Fruit fly (Drosophila melanogaster): Measurements from ENCODE around the gene Pkd2.

Pkd2 gene

dm6 chr2L:12435976-12436771 is 38.1 kb downstream of the Pkd2 start (continued):
- TF ChIP-seq CG3281 (GFP tag; optimal IDR thresholded peaks at IDR 0.05): peak; percentile 1
- TF ChIP-seq bbx (GFP tag; IDR thresholded peaks at IDR 0.05; ENCODE audit: partially characterized antibody): no peak
- no peak for TF ChIP-seq Hmx (GFP tag; optimal IDR thresholded peaks at IDR 0.05)
- TF ChIP-seq CG14710 (tag; optimal IDR thresholded peaks at IDR 0.05): no peak
- peak; percentile 54 for TF ChIP-seq pzg (GFP tag; optimal IDR thresholded peaks at IDR 0.05)
- TF ChIP-seq Doc2 (GFP tag; IDR thresholded peaks at IDR 0.05): no peak
- 0 out of 4 replicates have a peak, but pooled peaks have one; percentile 3 for TF ChIP-seq Dll (GFP tag; IDR thresholded peaks at IDR 0.05; ENCODE audit: partially characterized antibody)
- TF ChIP-seq Chrac-16 (GFP tag; optimal IDR thresholded peaks at IDR 0.05): no peak
- no peak for TF ChIP-seq unpg (GFP tag; optimal IDR thresholded peaks at IDR 0.05)
- no peak for TF ChIP-seq toy (GFP tag; IDR thresholded peaks at IDR 0.05)
- no peak for TF ChIP-seq CG31388 (GFP tag; optimal IDR thresholded peaks at IDR 0.05)
- no peak for TF ChIP-seq caup (GFP tag; optimal IDR thresholded peaks at IDR 0.05; ENCODE audit: severe bottlenecking)
- peak; percentile 10 for TF ChIP-seq stwl (tag; optimal IDR thresholded peaks at IDR 0.05)
- no peak for TF ChIP-seq CG2199 (GFP tag; IDR thresholded peaks at IDR 0.05)
- TF ChIP-seq HLH54F (GFP tag; optimal IDR thresholded peaks at IDR 0.05): no peak
- TF ChIP-seq CG12155 (GFP tag; optimal IDR thresholded peaks at IDR 0.05): peak; percentile 74
- TF ChIP-seq bigmax (GFP tag; optimal IDR thresholded peaks at IDR 0.05): peak; percentile 81
- TF ChIP-seq dmrt99B (tag; optimal IDR thresholded peaks at IDR 0.05): no peak
- 0 out of 2 replicates have a peak, but pooled peaks have one; percentile 20 for TF ChIP-seq unc-4 (GFP tag; IDR thresholded peaks at IDR 0.05; ENCODE audit: partially characterized antibody)
- TF ChIP-seq CG10979 (tag; optimal IDR thresholded peaks at IDR 0.05): no peak
- TF ChIP-seq BEAF-32 (GFP tag; optimal IDR thresholded peaks at IDR 0.05): peak; percentile 37
- no peak for TF ChIP-seq zf30C (GFP tag; optimal IDR thresholded peaks at IDR 0.05)
- TF ChIP-seq CG12071 (GFP tag; optimal IDR thresholded peaks at IDR 0.05): no peak
- peak; percentile 84 for TF ChIP-seq CG12769 (tag; optimal IDR thresholded peaks at IDR 0.05)
- no peak for TF ChIP-seq CG3726 (GFP tag; IDR thresholded peaks at IDR 0.05)
- TF ChIP-seq CG17385 (GFP tag; optimal IDR thresholded peaks at IDR 0.05): peak; percentile 20
- TF ChIP-seq CG6765 (GFP tag; optimal IDR thresholded peaks at IDR 0.05): no peak
- no peak for TF ChIP-seq odd (GFP tag; optimal IDR thresholded peaks at IDR 0.05)
- TF ChIP-seq CG3995 (GFP tag; optimal IDR thresholded peaks at IDR 0.05): peak; percentile 98
- peak; percentile 17 for TF ChIP-seq cwo (GFP tag; optimal IDR thresholded peaks at IDR 0.05)
- TF ChIP-seq psq (GFP tag; optimal IDR thresholded peaks at IDR 0.05): peak; percentile 99
- peak; percentile 36 for TF ChIP-seq Hmr (GFP tag; optimal IDR thresholded peaks at IDR 0.05)
- no peak for TF ChIP-seq ab (GFP tag; optimal IDR thresholded peaks at IDR 0.05)
- no peak for TF ChIP-seq CG10209 (GFP tag; optimal IDR thresholded peaks at IDR 0.05)
- TF ChIP-seq vvl (GFP tag; IDR thresholded peaks at IDR 0.05): peak; percentile 32; the same call in 1 of the 2 replicates
- TF ChIP-seq so (GFP tag; IDR thresholded peaks at IDR 0.05): no peak
- TF ChIP-seq Atf-2 (GFP tag; optimal IDR thresholded peaks at IDR 0.05): no peak
- no peak for TF ChIP-seq croc (GFP tag; conservative IDR thresholded peaks at IDR 0.05)
- peak; percentile 2 for TF ChIP-seq Meics (GFP tag; optimal IDR thresholded peaks at IDR 0.05)
- peak; percentile 32 for TF ChIP-seq hbn (GFP tag; IDR thresholded peaks at IDR 0.05; ENCODE audit: partially characterized antibody)
- 0 out of 2 replicates have a peak, but pooled peaks have one; percentile 38 for TF ChIP-seq Bgb (GFP tag; IDR thresholded peaks at IDR 0.05; ENCODE audit: partially characterized antibody)
- peak; percentile 30 for TF ChIP-seq CG12391 (tag; optimal IDR thresholded peaks at IDR 0.05)
- peak; percentile 71 for TF ChIP-seq Med (GFP tag)
- no peak for TF ChIP-seq fd96Cb (tag; optimal IDR thresholded peaks at IDR 0.05)
- TF ChIP-seq abd-A (tag; optimal IDR thresholded peaks at IDR 0.05): no peak
- peak; percentile 2 for TF ChIP-seq grau (tag; optimal IDR thresholded peaks at IDR 0.05)
- TF ChIP-seq crp (GFP tag; optimal IDR thresholded peaks at IDR 0.05): peak; percentile 38 to 92

Measured in whole organism, embryonic.